Fruit fly (Drosophila melanogaster) whole organism, embryonic: ENCODE results near the gene blanks.

Experiments
- CG15696 ChIP-seq: fragments of 200-800 bp; sonication (Bioruptor generic); optimal IDR thresholded peaks from 2 replicates; lab custom pipeline; 2019; ENCODE audit warnings: missing biosample characterization, mild to moderate bottlenecking, missing genetic modification characterization, moderate library complexity
- Ravus ChIP-seq: fragments of 200-800 bp; sonication (Bioruptor generic); IDR thresholded peaks from 2 replicates; pipeline ENCODE4 v1.3.6; 2022; ENCODE audit warnings: missing biosample characterization, missing genetic modification characterization
- dati ChIP-seq: fragments of 200-800 bp; sonication (Bioruptor generic); IDR thresholded peaks from 2 replicates; pipeline ENCODE4 v1.3.6; 2022; ENCODE audit warnings: missing biosample characterization, missing genetic modification characterization
- ems ChIP-seq: fragments of 200-800 bp; sonication (Bioruptor generic); optimal IDR thresholded peaks from 3 replicates; lab custom pipeline; 2016; ENCODE audit warnings: missing biosample characterization, missing genetic modification characterization
- lmd ChIP-seq: fragments of 200-800 bp; sonication (Bioruptor generic); IDR thresholded peaks from 2 replicates; pipeline ENCODE4 v1.3.6; 2022; ENCODE audit warnings: missing biosample characterization, missing genetic modification characterization
- tgo ChIP-seq: fragments of 200-800 bp; sonication (Bioruptor generic); IDR thresholded peaks from 3 replicates; pipeline ENCODE4 v1.3.6; 2022; ENCODE audit warnings: missing biosample characterization, missing genetic modification characterization

DNA sequence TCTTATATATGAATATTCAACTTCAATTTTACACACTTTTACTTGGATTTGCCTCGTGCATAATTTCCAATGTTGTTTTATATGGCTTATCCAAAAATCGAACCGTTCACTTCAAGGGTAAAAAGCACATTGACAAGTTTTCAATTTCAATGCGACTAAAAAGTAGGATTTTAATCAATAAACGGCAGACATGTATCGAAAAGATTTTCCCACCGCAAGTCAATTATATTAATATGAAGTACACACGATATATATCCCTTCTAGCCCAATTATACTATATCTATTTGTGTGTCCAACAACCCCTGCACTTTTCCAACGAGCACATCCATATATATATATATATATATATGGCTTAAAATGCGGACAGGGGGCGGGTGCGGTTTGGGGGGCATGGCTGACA, 12.0 kb upstream of the blanks start, which contains the start of gene CG34342:
- no peak for TF ChIP-seq tgo (GFP tag; lab: Robert Waterston, UW)
- no peak for TF ChIP-seq ems (GFP tag; lab: Kevin White, UChicago)
- no peak for TF ChIP-seq lmd (GFP tag; lab: Robert Waterston, UW)
- no peak for TF ChIP-seq Ravus
- TF ChIP-seq dati (GFP tag; lab: Robert Waterston, UW) = no peak
- TF ChIP-seq CG15696 (tag; lab: Kevin White, UChicago) = no peak
